Fruit fly (Drosophila melanogaster) whole organism, wandering third instar larva: ENCODE measurements around the gene CG34117.

Source experiments
- GATAd ChIP-seq: sonication (Bioruptor generic); optimal IDR thresholded peaks from 2 replicates; lab custom pipeline; 2016; ENCODE audit warnings: missing biosample characterization, missing genetic modification characterization
- Hr78 ChIP-seq: fragments of >200 bp; optimal IDR thresholded peaks from 2 replicates; lab custom pipeline; 2017; ENCODE audit warnings: missing biosample characterization, missing genetic modification characterization
- Jra ChIP-seq: sonication (Bioruptor generic); optimal IDR thresholded peaks from 2 replicates; lab custom pipeline; 2016; ENCODE audit warnings: missing biosample characterization, missing genetic modification characterization
- Vsx2 ChIP-seq: fragments of 200-300, 225-300 bp; sonication (Bioruptor generic); optimal IDR thresholded peaks from 2 replicates; lab custom pipeline; 2018; ENCODE audit warnings: missing biosample characterization, missing genetic modification characterization; ENCODE audit not compliant: partially characterized antibody
- brk ChIP-seq: fragments of 200-800 bp; sonication (Bioruptor generic); optimal IDR thresholded peaks from 2 replicates; lab custom pipeline; 2016; ENCODE audit warnings: missing biosample characterization, mild to moderate bottlenecking, missing genetic modification characterization
- dsf ChIP-seq: sonication (Bioruptor generic); optimal IDR thresholded peaks from 2 replicates; lab custom pipeline; 2016; ENCODE audit warnings: missing biosample characterization, missing genetic modification characterization, borderline replicate concordance
- ey ChIP-seq: fragments of 200-800 bp; sonication (Bioruptor generic); optimal IDR thresholded peaks from 2 replicates; lab custom pipeline; 2016; ENCODE audit warnings: missing biosample characterization, missing genetic modification characterization
- foxo ChIP-seq, 2 experiments: fragments of 200-800 bp; sonication (Bioruptor generic); optimal IDR thresholded peaks; 2 replicates in 1 of 2; 3 replicates in 1 of 2; lab custom pipeline; 2016 to 2017; ENCODE audit warnings: missing biosample characterization in 2 of 2, missing genetic modification characterization in 2 of 2
- jim ChIP-seq: fragments of 175-275, 200-325 bp; sonication (Bioruptor generic); optimal IDR thresholded peaks from 2 replicates; lab custom pipeline; 2016; ENCODE audit warnings: missing biosample characterization, mild to moderate bottlenecking, missing genetic modification characterization
- lola ChIP-seq: fragments of >200 bp; optimal IDR thresholded peaks from 2 replicates; lab custom pipeline; 2017; ENCODE audit warnings: missing biosample characterization, missing genetic modification characterization
- pan ChIP-seq: fragments of >200 bp; optimal IDR thresholded peaks from 2 replicates; lab custom pipeline; 2017
- psq ChIP-seq: fragments of 200-800 bp; sonication (Bioruptor generic); optimal IDR thresholded peaks from 3 replicates; lab custom pipeline; 2017; ENCODE audit warnings: missing biosample characterization, mild to moderate bottlenecking, missing genetic modification characterization, moderate library complexity
- woc ChIP-seq: sonication (Bioruptor generic); optimal IDR thresholded peaks from 2 replicates; lab custom pipeline; 2016; ENCODE audit warnings: missing biosample characterization, mild to moderate bottlenecking, missing genetic modification characterization

DNA sequence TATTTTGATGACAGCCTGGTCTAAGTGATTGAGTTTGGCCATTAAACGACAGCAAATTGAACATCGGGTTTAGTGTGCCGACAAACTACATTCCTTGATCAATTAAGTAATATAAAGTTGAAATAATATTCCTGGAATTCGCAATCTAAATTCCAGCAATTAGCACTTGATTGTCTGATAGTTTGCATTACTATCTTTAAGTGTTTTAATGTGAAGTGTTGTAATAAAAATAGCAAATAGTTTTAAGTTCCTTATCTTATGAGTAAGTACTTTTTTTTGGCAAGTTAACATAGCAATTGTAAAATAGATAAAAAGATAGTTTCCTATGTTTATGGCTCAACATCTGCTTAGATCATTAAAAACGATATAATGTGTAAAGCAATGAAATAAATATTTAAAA lies 11.5 kb downstream of the CG34117 start:
- TF ChIP-seq psq (no peak), jim (GFP tag; lab: Kevin White, UChicago) (no peak), brk (GFP tag; lab: Kevin White, UChicago) (no peak), ey (GFP tag; lab: Kevin White, UChicago) (no peak), foxo (GFP tag; optimal IDR thresholded peaks at IDR 0.05; lab: Kevin White, UChicago) (no peak), Vsx2 (GFP tag; lab: Kevin White, UChicago) (no peak), woc (no peak), lola (no peak), pan (lab: Kevin White, UChicago) (no peak), Jra (GFP tag; lab: Kevin White, UChicago) (no peak), dsf (no peak), Hr78 (GFP tag; lab: Kevin White, UChicago) (no peak), GATAd (GFP tag; lab: Kevin White, UChicago) (no peak)
